Fruit fly (Drosophila melanogaster): ENCODE data around the gene btz.

- TF ChIP-seq psq (optimal IDR thresholded peaks at IDR 0.05) (no peak), EcR (GFP tag; optimal IDR thresholded peaks at IDR 0.05) (peak in 1 of 2 experiments; percentile 5), Dll (optimal IDR thresholded peaks at IDR 0.05) (no peak), pan (optimal IDR thresholded peaks at IDR 0.05) (no peak), CG8478 (optimal IDR thresholded peaks at IDR 0.05) (no peak), usp (GFP tag; optimal IDR thresholded peaks at IDR 0.05) (no peak)
These were observed 38.1 kb downstream of the btz start for dm6 chr3R:27738287-27738686.
